Fruit fly (Drosophila melanogaster): Measurements from ENCODE around the gene MstProx.

dm6 chr3R:7391113-7391512 lies 22.0 kb upstream of the MstProx start, which contains the start of gene CG42650:
- TF ChIP-seq HLH106 (tag; optimal IDR thresholded peaks at IDR 0.05) (no peak), tai (GFP tag; optimal IDR thresholded peaks at IDR 0.05) (no peak), CG32264 (GFP tag; optimal IDR thresholded peaks at IDR 0.05) (no peak), Dif (GFP tag; optimal IDR thresholded peaks at IDR 0.05; ENCODE audit: partially characterized antibody) (no peak), OdsH (GFP tag; optimal IDR thresholded peaks at IDR 0.05) (no peak)
